Worm (Caenorhabditis elegans): ENCODE measurements around the gene ift-43.

Gene ift-43

ce11 chrII:5660736-5661734, at the start of gene ift-43, which contains the start of gene mdt-26 (continued):
- peak in 1 of 2 experiments; percentile 97 for TF ChIP-seq unc-62 (GFP tag; optimal IDR thresholded peaks at IDR 0.05 in 1 of 2)
- no peak for TF ChIP-seq unc-62 (tag; optimal IDR thresholded peaks at IDR 0.05)
- TF ChIP-seq set-16 (GFP tag; IDR thresholded peaks at IDR 0.05): peak; percentile 99
- peak; percentile 69 for TF ChIP-seq lim-7 (GFP tag; IDR thresholded peaks at IDR 0.05)
- no peak for TF ChIP-seq skn-1 (tag; optimal IDR thresholded peaks at IDR 0.05)
- TF ChIP-seq nhr-111 (GFP tag; optimal IDR thresholded peaks at IDR 0.05): peak; percentile 21
- peak; percentile 74 for TF ChIP-seq mes-2 (tag; optimal IDR thresholded peaks at IDR 0.05; ENCODE audit: poor library complexity, severe bottlenecking)
- peak; percentile 31 for TF ChIP-seq duxl-1 (tag; optimal IDR thresholded peaks at IDR 0.05; ENCODE audit: poor library complexity)
- peak; percentile 70 for TF ChIP-seq dmd-6 (GFP tag; IDR thresholded peaks at IDR 0.05)
- peak; percentile 69 for TF ChIP-seq nhr-11 (tag; optimal IDR thresholded peaks at IDR 0.05)
- TF ChIP-seq lin-13 (GFP tag; optimal IDR thresholded peaks at IDR 0.05): peak; percentile 69
- peak; percentile 50; the same call in 1 of the 2 replicates for TF ChIP-seq php-3 (GFP tag; IDR thresholded peaks at IDR 0.05)
- TF ChIP-seq lsy-2 (tag; optimal IDR thresholded peaks at IDR 0.05): peak; percentile 39 to 80
- TF ChIP-seq F44E2.7 (GFP tag; IDR thresholded peaks at IDR 0.05): 0 out of 2 replicates have a peak, but pooled peaks have one; percentile 41
- peak; percentile 65; the same call in 1 of the 2 replicates for TF ChIP-seq mdt-29 (GFP tag; IDR thresholded peaks at IDR 0.05)
- TF ChIP-seq zip-2 (tag; optimal IDR thresholded peaks at IDR 0.05): no peak
- peak; percentile 46 for TF ChIP-seq nhr-28 (tag; optimal IDR thresholded peaks at IDR 0.05)
- TF ChIP-seq rbr-2 (tag; optimal IDR thresholded peaks at IDR 0.05): peak; percentile 76
- no peak for TF ChIP-seq nhr-237 (tag; optimal IDR thresholded peaks at IDR 0.05)
- no peak for TF ChIP-seq daf-8 (GFP tag; IDR thresholded peaks at IDR 0.05)
- TF ChIP-seq Y75B8A.6 (GFP tag; IDR thresholded peaks at IDR 0.05): peak; percentile 73; the same call in 1 of the 2 replicates
- peak; percentile 34 for TF ChIP-seq ceh-82 (tag; optimal IDR thresholded peaks at IDR 0.05)
- peak; percentile 74; the same call in 1 of the 2 replicates for TF ChIP-seq dmd-8 (GFP tag; IDR thresholded peaks at IDR 0.05)
- TF ChIP-seq T26A8.4 (GFP tag; IDR thresholded peaks at IDR 0.05): peak; percentile 82
- TF ChIP-seq tra-1 (GFP tag; IDR thresholded peaks at IDR 0.05): peak; percentile 46; the same call in 1 of the 2 replicates
- peak; percentile 91 for TF ChIP-seq daf-19 (GFP tag; conservative IDR thresholded peaks at IDR 0.05)
- TF ChIP-seq zip-11 (GFP tag; IDR thresholded peaks at IDR 0.05): no peak
- peak; percentile 53 for TF ChIP-seq hlh-11 (tag; optimal IDR thresholded peaks at IDR 0.05)
- TF ChIP-seq ztf-7 (tag; optimal IDR thresholded peaks at IDR 0.05): no peak
- no peak for TF ChIP-seq sdz-12 (GFP tag; optimal IDR thresholded peaks at IDR 0.05)
- peak; percentile 57 for TF ChIP-seq jun-1 (tag; optimal IDR thresholded peaks at IDR 0.05)
- no peak for TF ChIP-seq mxl-2 (GFP tag; conservative IDR thresholded peaks at IDR 0.05)
- no peak for TF ChIP-seq attf-4 (tag; optimal IDR thresholded peaks at IDR 0.05)
- TF ChIP-seq ceh-32 (tag; optimal IDR thresholded peaks at IDR 0.05; ENCODE audit: poor library complexity): peak; percentile 55
- peak; percentile 42 for TF ChIP-seq F10B5.3 (tag; optimal IDR thresholded peaks at IDR 0.05)
- TF ChIP-seq egl-43 (GFP tag; IDR thresholded peaks at IDR 0.05): peak; percentile 95
- TF ChIP-seq hif-1 (tag; optimal IDR thresholded peaks at IDR 0.05): peak; percentile 31 to 69
- TF ChIP-seq ztf-11 (tag; optimal IDR thresholded peaks at IDR 0.05): no peak
- no peak for TF ChIP-seq nhr-76 (tag; optimal IDR thresholded peaks at IDR 0.05)
- no peak for TF ChIP-seq unc-39 (tag; optimal IDR thresholded peaks at IDR 0.05)
- no peak for TF ChIP-seq zag-1 (tag; optimal IDR thresholded peaks at IDR 0.05)
- no peak for TF ChIP-seq Y105C5A.15 (GFP tag; IDR thresholded peaks at IDR 0.05)
- TF ChIP-seq lir-3 (tag; optimal IDR thresholded peaks at IDR 0.05): peak; percentile 28
- TF ChIP-seq nhr-48 (tag; optimal IDR thresholded peaks at IDR 0.05): peak; percentile 35
- TF ChIP-seq snpc-4 (tag; optimal IDR thresholded peaks at IDR 0.05): no peak
- peak; percentile 58; the same call in 1 of the 2 replicates for TF ChIP-seq saeg-2 (GFP tag; IDR thresholded peaks at IDR 0.05)
- TF ChIP-seq ama-1 (optimal IDR thresholded peaks at IDR 0.05): peak; percentile 100
- TF ChIP-seq Y48G9A.11 (GFP tag; IDR thresholded peaks at IDR 0.05): peak; percentile 30; the same call in 1 of the 2 replicates
- TF ChIP-seq pqm-1 (tag; optimal IDR thresholded peaks at IDR 0.05): no peak
- TF ChIP-seq F37D6.2 (tag; optimal IDR thresholded peaks at IDR 0.05): peak; percentile 70
